Fruit fly (Drosophila melanogaster): ENCODE results near the gene CG15370.

DNA sequence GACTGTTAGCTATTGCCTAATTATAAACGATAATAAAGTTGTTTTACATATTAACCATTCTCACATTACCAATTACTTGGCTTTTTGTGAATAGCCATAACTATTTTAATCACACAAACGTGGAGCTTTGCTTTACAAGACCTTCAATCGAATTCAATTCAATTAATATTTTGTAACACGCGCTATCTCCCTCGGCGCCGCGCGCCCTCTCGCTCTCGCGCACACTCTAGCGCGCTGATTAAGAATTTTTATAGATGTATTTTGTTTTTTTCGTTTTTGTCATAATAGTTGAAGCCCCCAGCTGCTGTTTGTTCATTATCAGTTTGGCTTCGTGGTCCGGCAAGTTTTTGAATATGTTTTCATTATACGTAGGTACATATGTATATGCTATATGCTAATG, 24.2 kb upstream of the CG15370 start:
- no peak for TF ChIP-seq cnc (optimal IDR thresholded peaks at IDR 0.05)
- TF ChIP-seq CG14711 (tag; optimal IDR thresholded peaks at IDR 0.05), result no peak

All from whole organism, adult.